Worm (Caenorhabditis elegans) whole organism, L2 larva: Measurements from ENCODE around the gene feh-1.

ENCODE experiments used
- alr-1 ChIP-seq: fragments of 150-350 bp; optimal IDR thresholded peaks from 2 replicates; lab custom pipeline; 2014; ENCODE audit warnings: missing biosample characterization, missing genetic modification characterization
- ama-1 ChIP-seq: fragments of 150-350 bp; optimal IDR thresholded peaks from 2 replicates; lab custom pipeline; 2018; ENCODE audit warnings: inconsistent platforms
- ceh-82 ChIP-seq: fragments of 150-350 bp; optimal IDR thresholded peaks from 2 replicates; lab custom pipeline; 2014; ENCODE audit warnings: missing biosample characterization, missing genetic modification characterization
- fos-1 ChIP-seq: fragments of 150-350 bp; optimal IDR thresholded peaks from 2 replicates; lab custom pipeline; 2014; ENCODE audit warnings: missing biosample characterization, missing genetic modification characterization
- lin-13 ChIP-seq: fragments of 150-350 bp; optimal IDR thresholded peaks from 2 replicates; lab custom pipeline; 2014; ENCODE audit warnings: missing biosample characterization, missing genetic modification reagents, missing genetic modification characterization
- lin-39 ChIP-seq: fragments of 150-350 bp; optimal IDR thresholded peaks from 2 replicates; lab custom pipeline; 2014; ENCODE audit warnings: missing biosample characterization, missing genetic modification reagents, missing genetic modification characterization
- mbf-1 ChIP-seq: sonication (generic microtip); optimal IDR thresholded peaks from 2 replicates; lab custom pipeline; 2017; ENCODE audit warnings: missing biosample characterization, missing genetic modification characterization
- nhr-237 ChIP-seq: fragments of 150-350 bp; optimal IDR thresholded peaks from 2 replicates; lab custom pipeline; 2014; ENCODE audit warnings: missing biosample characterization, missing genetic modification characterization
- nhr-6 ChIP-seq: fragments of 150-350 bp; optimal IDR thresholded peaks from 2 replicates; lab custom pipeline; 2014; ENCODE audit warnings: missing biosample characterization, missing genetic modification characterization
- nhr-77 ChIP-seq: fragments of 150-350 bp; optimal IDR thresholded peaks from 2 replicates; lab custom pipeline; 2014; ENCODE audit warnings: missing biosample characterization, missing genetic modification characterization
- unc-55 ChIP-seq: fragments of 150-350 bp; sonication (generic microtip); optimal IDR thresholded peaks from 3 replicates; lab custom pipeline; 2014; ENCODE audit warnings: missing biosample characterization, missing genetic modification reagents, missing genetic modification characterization
- unc-62 ChIP-seq: fragments of 150-350 bp; optimal IDR thresholded peaks from 2 replicates; lab custom pipeline; 2014; ENCODE audit warnings: missing biosample characterization, missing genetic modification reagents, missing genetic modification characterization
- zag-1 ChIP-seq: fragments of 150-350 bp; optimal IDR thresholded peaks from 2 replicates; lab custom pipeline; 2014; ENCODE audit warnings: missing biosample characterization, missing genetic modification characterization

- TF ChIP-seq ceh-82 (tag; lab: Kevin White, UChicago) = no peak
- no peak for TF ChIP-seq mbf-1 (tag; lab: Kevin White, UChicago)
- no peak for TF ChIP-seq nhr-6 (tag; lab: Kevin White, UChicago)
- no peak for TF ChIP-seq alr-1
- no peak for TF ChIP-seq fos-1 (tag; lab: Kevin White, UChicago)
- peak; percentile 78 for TF ChIP-seq unc-55 (GFP tag; lab: Kevin White, UChicago)
- TF ChIP-seq nhr-77 (tag; lab: Kevin White, UChicago) = no peak
- peak; percentile 18 for TF ChIP-seq lin-13 (GFP tag; lab: Kevin White, UChicago)
- no peak for TF ChIP-seq lin-39
- peak; percentile 72 for TF ChIP-seq zag-1
- no peak for TF ChIP-seq ama-1 (lab: Kevin White, UChicago)
- TF ChIP-seq unc-62 = no peak
- TF ChIP-seq nhr-237 (tag; lab: Kevin White, UChicago) = no peak
Measured at ce11 chrIII:2535122-2535521, 14.6 kb upstream of the feh-1 start.
